Worm (Caenorhabditis elegans) whole organism, late embryonic: ENCODE data around the gene metl-6.

ENCODE experiments used
- K02D7.2 ChIP-seq: sonication (generic microtip); optimal IDR thresholded peaks from 2 replicates; lab custom pipeline; 2017; ENCODE audit warnings: mild to moderate bottlenecking, missing genetic modification characterization, missing compliant biosample characterization
- ama-1 ChIP-seq: fragments of 150-350 bp; optimal IDR thresholded peaks from 2 replicates; lab custom pipeline; 2014
- ceh-6 ChIP-seq: fragments of 200-800 bp; sonication (Bioruptor generic); optimal IDR thresholded peaks from 2 replicates; lab custom pipeline; 2018; ENCODE audit warnings: mild to moderate bottlenecking, missing genetic modification characterization, missing compliant biosample characterization
- ceh-9 ChIP-seq: sonication (generic microtip); optimal IDR thresholded peaks from 2 replicates; lab custom pipeline; 2016; ENCODE audit warnings: mild to moderate bottlenecking, missing genetic modification characterization, inconsistent platforms, missing compliant biosample characterization
- hlh-30 ChIP-seq: sonication (generic microtip); optimal IDR thresholded peaks from 2 replicates; lab custom pipeline; 2017; ENCODE audit warnings: antibody characterized with exemption, missing genetic modification characterization, missing compliant biosample characterization; ENCODE audit not compliant: insufficient read depth
- tbx-2 ChIP-seq: sonication (generic microtip); optimal IDR thresholded peaks from 2 replicates; lab custom pipeline; 2016; ENCODE audit warnings: missing genetic modification characterization, missing compliant biosample characterization

- TF ChIP-seq ceh-9 (tag; lab: Kevin White, UChicago), result no peak
- no peak for TF ChIP-seq ceh-6 (GFP tag; lab: Kevin White, UChicago)
- no peak for TF ChIP-seq hlh-30
- no peak for TF ChIP-seq tbx-2 (tag; lab: Kevin White, UChicago)
- TF ChIP-seq ama-1 (lab: Kevin White, UChicago), result no peak
- no peak for TF ChIP-seq K02D7.2 (tag; lab: Kevin White, UChicago)
Measured at ce11 chrIII:3918569-3918968, 2.9 kb downstream of the metl-6 start, which contains the start of gene ZK1058.3.
